Fruit fly (Drosophila melanogaster) whole organism, embryonic: ENCODE measurements around the gene KdelR.

ENCODE experiments used
- Ada2b ChIP-seq: fragments of 200-800 bp; sonication (Bioruptor generic); IDR thresholded peaks from 2 replicates; pipeline ENCODE4 v1.3.6; 2022; ENCODE audit warnings: missing biosample characterization, missing genetic modification characterization
- Aef1 ChIP-seq: fragments of 200-800 bp; sonication (Bioruptor generic); IDR thresholded peaks from 3 replicates; pipeline ENCODE4 v1.3.6; 2022; ENCODE audit warnings: missing biosample characterization, missing genetic modification characterization
- Bgb ChIP-seq: fragments of 200-800 bp; sonication (Bioruptor generic); IDR thresholded peaks from 2 replicates; pipeline ENCODE4 v1.3.6; 2022; ENCODE audit warnings: missing biosample characterization, missing genetic modification characterization; ENCODE audit not compliant: partially characterized antibody
- BtbVII ChIP-seq: fragments of 200-800 bp; sonication (Bioruptor generic); optimal IDR thresholded peaks from 3 replicates; lab custom pipeline; 2017; ENCODE audit warnings: missing biosample characterization, mild to moderate bottlenecking, missing genetic modification characterization
- CG1024 ChIP-seq: fragments of 200-800 bp; sonication (Bioruptor generic); IDR thresholded peaks from 2 replicates; pipeline ENCODE4 v1.3.6; 2022; ENCODE audit warnings: missing biosample characterization, missing genetic modification characterization
- CG11456 ChIP-seq: fragments of 200-800 bp; sonication (Bioruptor generic); IDR thresholded peaks from 3 replicates; pipeline ENCODE4 v1.3.6; 2022; ENCODE audit warnings: missing biosample characterization, missing genetic modification characterization
- CG11696 ChIP-seq: fragments of 200-800 bp; sonication (Bioruptor generic); IDR thresholded peaks from 2 replicates; pipeline ENCODE4 v1.3.6; 2022; ENCODE audit warnings: missing biosample characterization, missing genetic modification characterization
- CG12104 ChIP-seq: fragments of 200-800 bp; sonication (Bioruptor generic); optimal IDR thresholded peaks from 3 replicates; lab custom pipeline; 2016; ENCODE audit warnings: missing biosample characterization, missing genetic modification characterization
- CG12391 ChIP-seq: fragments of 200-800 bp; sonication (Bioruptor generic); optimal IDR thresholded peaks from 3 replicates; lab custom pipeline; 2018; ENCODE audit warnings: missing biosample characterization, mild to moderate bottlenecking, missing genetic modification characterization, moderate library complexity
- CG12659 ChIP-seq: fragments of 200-800 bp; sonication (Bioruptor generic); optimal IDR thresholded peaks from 3 replicates; lab custom pipeline; 2017; ENCODE audit warnings: mild to moderate bottlenecking, missing biosample characterization, missing genetic modification reagents, missing genetic modification characterization
- CG13775 ChIP-seq: fragments of 200-800 bp; sonication (Bioruptor generic); optimal IDR thresholded peaks from 3 replicates; lab custom pipeline; 2017; ENCODE audit warnings: missing biosample characterization, mild to moderate bottlenecking, missing genetic modification characterization
- CG14050 ChIP-seq: fragments of 200-800 bp; sonication (Bioruptor generic); IDR thresholded peaks from 3 replicates; pipeline ENCODE4 v1.3.6; 2022; ENCODE audit warnings: missing biosample characterization, missing genetic modification characterization
- CG15011 ChIP-seq: fragments of 200-800 bp; sonication (Bioruptor generic); optimal IDR thresholded peaks from 3 replicates; lab custom pipeline; 2018; ENCODE audit warnings: missing biosample characterization, mild to moderate bottlenecking, missing genetic modification characterization
- CG15479 ChIP-seq: fragments of 200-800 bp; sonication (Bioruptor generic); optimal IDR thresholded peaks from 3 replicates; lab custom pipeline; 2019; ENCODE audit warnings: missing biosample characterization, mild to moderate bottlenecking, missing genetic modification characterization, moderate library complexity
- CG15514 ChIP-seq: fragments of 200-800 bp; sonication (Bioruptor generic); optimal IDR thresholded peaks from 3 replicates; lab custom pipeline; 2017; ENCODE audit warnings: missing biosample characterization, missing genetic modification characterization, mild to moderate bottlenecking, moderate library complexity, missing genetic modification reagents
- CG17385 ChIP-seq: fragments of 200-800 bp; sonication (Bioruptor generic); optimal IDR thresholded peaks from 3 replicates; lab custom pipeline; 2018; ENCODE audit warnings: missing biosample characterization, mild to moderate bottlenecking, missing genetic modification characterization
- CG18764 ChIP-seq: fragments of 200-800 bp; sonication (Bioruptor generic); optimal IDR thresholded peaks from 3 replicates; lab custom pipeline; 2016; ENCODE audit warnings: missing biosample characterization, missing genetic modification characterization
- CG31441 ChIP-seq: fragments of 200-800 bp; sonication (Bioruptor generic); IDR thresholded peaks from 2 replicates; pipeline ENCODE4 v1.3.6; 2022; ENCODE audit warnings: missing biosample characterization, missing genetic modification characterization
- CG32767 ChIP-seq: fragments of 200-800 bp; sonication (Bioruptor generic); IDR thresholded peaks from 2 replicates; pipeline ENCODE4 v1.3.6; 2022; ENCODE audit warnings: missing biosample characterization, missing genetic modification characterization
- CG3726 ChIP-seq: fragments of 200-800 bp; sonication (Bioruptor generic); IDR thresholded peaks from 3 replicates; pipeline ENCODE4, ENCODE4 v1.3.6; 2022; ENCODE audit warnings: missing biosample characterization, missing genetic modification characterization
- CG6791 ChIP-seq: fragments of 200-800 bp; sonication (Bioruptor generic); IDR thresholded peaks from 3 replicates; pipeline ENCODE4 v1.3.6; 2022; ENCODE audit warnings: missing biosample characterization, missing genetic modification characterization; ENCODE audit not compliant: partially characterized antibody
- CG7839 ChIP-seq: fragments of 200-800 bp; sonication (Bioruptor generic); optimal IDR thresholded peaks from 3 replicates; lab custom pipeline; 2018; ENCODE audit warnings: missing biosample characterization, mild to moderate bottlenecking, missing genetic modification characterization, moderate library complexity
- CG9727 ChIP-seq: fragments of 200-800 bp; sonication (Bioruptor generic); optimal IDR thresholded peaks from 3 replicates; lab custom pipeline; 2017; ENCODE audit warnings: missing biosample characterization, mild to moderate bottlenecking, missing genetic modification characterization
- CG9932 ChIP-seq: fragments of 200-800 bp; sonication (Bioruptor generic); IDR thresholded peaks from 2 replicates; pipeline ENCODE4 v1.3.6; 2022; ENCODE audit warnings: missing biosample characterization, missing genetic modification characterization
- Chrac-16 ChIP-seq: fragments of 200-800 bp; sonication (Bioruptor generic); optimal IDR thresholded peaks from 3 replicates; lab custom pipeline; 2016; ENCODE audit warnings: missing biosample characterization, missing genetic modification characterization
- Dad ChIP-seq: fragments of 200-800 bp; sonication (Bioruptor generic); optimal IDR thresholded peaks from 3 replicates; lab custom pipeline; 2016; ENCODE audit warnings: missing biosample characterization, missing genetic modification characterization
- Eip74EF ChIP-seq, 2 experiments: fragments of 200-800 bp in 1 of 2; fragments of >200 bp in 1 of 2; sonication (Bioruptor generic) in 1 of 2; optimal IDR thresholded peaks; 2 replicates each; lab custom pipeline; 2017 to 2019; ENCODE audit warnings: missing biosample characterization in 2 of 2, missing genetic modification characterization in 2 of 2, mild to moderate bottlenecking in 1 of 2, moderate library complexity in 1 of 2
- Med ChIP-seq: fragments of 200-800 bp; sonication (Bioruptor generic); peaks from one replicate; lab custom pipeline; 2016; ENCODE audit warnings: missing biosample characterization, missing genetic modification characterization, mild to moderate bottlenecking, inconsistent platforms, moderate library complexity
- Mes4 ChIP-seq: fragments of 200-800 bp; sonication (Bioruptor generic); optimal IDR thresholded peaks from 2 replicates; lab custom pipeline; 2016; ENCODE audit warnings: missing biosample characterization, missing genetic modification characterization
- PHDP ChIP-seq: fragments of 200-800 bp; sonication (Bioruptor generic); optimal IDR thresholded peaks from 3 replicates; lab custom pipeline; 2018; ENCODE audit warnings: missing biosample characterization, mild to moderate bottlenecking, missing genetic modification characterization, moderate library complexity
- Sin3A ChIP-seq: fragments of >200 bp; optimal IDR thresholded peaks from 2 replicates; lab custom pipeline; 2018
- Usf ChIP-seq: fragments of 200-800 bp; sonication (Bioruptor generic); optimal IDR thresholded peaks from 2 replicates; lab custom pipeline; 2017; ENCODE audit warnings: missing genotype, missing biosample characterization, missing genetic modification characterization
- Xbp1 ChIP-seq: fragments of 200-800 bp; sonication (Bioruptor generic); optimal IDR thresholded peaks from 3 replicates; lab custom pipeline; 2016; ENCODE audit warnings: missing biosample characterization, mild to moderate bottlenecking, missing genetic modification characterization
- al ChIP-seq: fragments of 200-800 bp; sonication (Bioruptor generic); IDR thresholded peaks from 2 replicates; pipeline ENCODE4 v1.3.6; 2022; ENCODE audit warnings: missing biosample characterization, missing genetic modification characterization
- bab2 ChIP-seq: fragments of 200-800 bp; sonication (Bioruptor generic); optimal IDR thresholded peaks from 2 replicates; lab custom pipeline; 2016; ENCODE audit warnings: missing biosample characterization, missing genetic modification characterization
- bsh ChIP-seq, 2 experiments: fragments of 200-800 bp; sonication (Bioruptor generic); optimal IDR thresholded peaks; 2 replicates each; lab custom pipeline; 2017 to 2018; ENCODE audit warnings: mild to moderate bottlenecking in 2 of 2, missing biosample characterization in 2 of 2, missing genetic modification characterization in 2 of 2, moderate library complexity in 1 of 2
- chn ChIP-seq: fragments of 200-800 bp; sonication (Bioruptor generic); optimal IDR thresholded peaks from 2 replicates; lab custom pipeline; 2016; ENCODE audit warnings: missing biosample characterization, missing genetic modification characterization
- crol ChIP-seq: fragments of 200-800 bp; sonication (Bioruptor generic); IDR thresholded peaks from 2 replicates; pipeline ENCODE4 v1.3.6; 2022; ENCODE audit warnings: missing biosample characterization, missing genetic modification characterization
- dpn ChIP-seq, 2 experiments: fragments of 200-800 bp; sonication (Bioruptor generic); optimal IDR thresholded peaks; 3 replicates each; lab custom pipeline; 2016; ENCODE audit warnings: missing biosample characterization in 2 of 2, missing genetic modification characterization in 2 of 2
- hb ChIP-seq: fragments of 200-800 bp; sonication (Bioruptor generic); IDR thresholded peaks from 3 replicates; pipeline ENCODE4 v1.3.6; 2022; ENCODE audit warnings: missing biosample characterization, missing genetic modification characterization; ENCODE audit not compliant: partially characterized antibody
- ind ChIP-seq: fragments of 200-800 bp; sonication (Bioruptor generic); optimal IDR thresholded peaks from 3 replicates; lab custom pipeline; 2016; ENCODE audit warnings: missing biosample characterization, missing genetic modification characterization
- ken ChIP-seq: fragments of 200-800 bp; sonication (Bioruptor generic); IDR thresholded peaks from 3 replicates; pipeline ENCODE4 v1.3.6; 2022; ENCODE audit warnings: missing biosample characterization, missing genetic modification characterization
- knrl ChIP-seq: fragments of 200-800 bp; sonication (Bioruptor generic); IDR thresholded peaks from 3 replicates; pipeline ENCODE4 v1.3.6; 2022; ENCODE audit warnings: missing biosample characterization, missing genetic modification characterization; ENCODE audit not compliant: partially characterized antibody
- lola ChIP-seq, 3 experiments: fragments of >200 bp in 2 of 3; fragments of 200-800 bp in 1 of 3; sonication (Bioruptor generic) in 1 of 3; optimal IDR thresholded peaks; 2 replicates each; lab custom pipeline; 2017 to 2019; ENCODE audit warnings: missing biosample characterization in 3 of 3, missing genetic modification characterization in 3 of 3, mild to moderate bottlenecking in 1 of 3, moderate library complexity in 1 of 3
- run ChIP-seq: fragments of 200-800 bp; sonication (Bioruptor generic); optimal IDR thresholded peaks from 3 replicates; lab custom pipeline; 2018; ENCODE audit warnings: missing biosample characterization, mild to moderate bottlenecking, missing genetic modification characterization
- sens-2 ChIP-seq: fragments of 200-800 bp; sonication (Bioruptor generic); IDR thresholded peaks from 2 replicates; pipeline ENCODE4 v1.3.6; 2022; ENCODE audit warnings: missing biosample characterization, missing genetic modification characterization
- tgo ChIP-seq: fragments of 200-800 bp; sonication (Bioruptor generic); IDR thresholded peaks from 3 replicates; pipeline ENCODE4 v1.3.6; 2022; ENCODE audit warnings: missing biosample characterization, missing genetic modification characterization
- unc-4 ChIP-seq: fragments of 200-800 bp; sonication (Bioruptor generic); IDR thresholded peaks from 2 replicates; pipeline ENCODE4 v1.3.6; 2022; ENCODE audit warnings: missing biosample characterization, missing genetic modification characterization; ENCODE audit not compliant: partially characterized antibody
- wor ChIP-seq: fragments of 200-800 bp; sonication (Bioruptor generic); IDR thresholded peaks from 2 replicates; pipeline ENCODE4 v1.3.6; 2022; ENCODE audit warnings: missing biosample characterization, missing genetic modification characterization

The KdelR gene

dm6 chr2L:10428528-10428927, 1.8 kb downstream of the KdelR start, which contains the start of gene CG5188:
Gene CG5188 (plus strand): TSS chr2L:10428829.
- TF ChIP-seq run (tag; lab: Kevin White, UChicago): no peak
- TF ChIP-seq Ada2b: peak; percentile 62
- TF ChIP-seq CG11456 (GFP tag; lab: Robert Waterston, UW): no peak
- peak; percentile 16 for TF ChIP-seq CG9727
- peak in 1 of 2 experiments; percentile 29 for TF ChIP-seq Eip74EF (GFP tag; optimal IDR thresholded peaks at IDR 0.05; lab: Kevin White, UChicago)
- peak; percentile 45; the same call in 1 of the 3 replicates for TF ChIP-seq Aef1 (GFP tag; lab: Robert Waterston, UW)
- peak; percentile 43 for TF ChIP-seq CG18764 (GFP tag; lab: Kevin White, UChicago)
- no peak for TF ChIP-seq wor (GFP tag; lab: Robert Waterston, UW)
- peak; percentile 29 for TF ChIP-seq CG13775 (GFP tag; lab: Kevin White, UChicago)
- TF ChIP-seq Chrac-16 (GFP tag; lab: Kevin White, UChicago): peak; percentile 19
- TF ChIP-seq CG1024 (GFP tag; lab: Robert Waterston, UW): 0 out of 2 replicates have a peak, but pooled peaks have one; percentile 44
- TF ChIP-seq CG7839 (tag; lab: Kevin White, UChicago): peak; percentile 63
- TF ChIP-seq crol (GFP tag; lab: Robert Waterston, UW): no peak
- no peak for TF ChIP-seq CG32767 (GFP tag; lab: Robert Waterston, UW)
- TF ChIP-seq ind (GFP tag; lab: Kevin White, UChicago): peak; percentile 33
- no peak for TF ChIP-seq BtbVII (GFP tag; lab: Kevin White, UChicago)
- TF ChIP-seq CG6791 (GFP tag; lab: Robert Waterston, UW): 0 out of 3 replicates have a peak, but pooled peaks have one; percentile 45
- TF ChIP-seq CG15514: peak; percentile 44
- TF ChIP-seq Bgb (GFP tag; lab: Robert Waterston, UW): peak; percentile 16; the same call in 1 of the 2 replicates
- TF ChIP-seq CG17385 (GFP tag; lab: Kevin White, UChicago): peak; percentile 48
- TF ChIP-seq Dad: no peak
- no peak for TF ChIP-seq sens-2
- TF ChIP-seq PHDP: peak; percentile 63
- no peak for TF ChIP-seq CG15011 (GFP tag; lab: Kevin White, UChicago)
- peak; percentile 67 for TF ChIP-seq CG12391 (tag; lab: Kevin White, UChicago)
- TF ChIP-seq CG14050 (GFP tag; lab: Robert Waterston, UW): no peak
- TF ChIP-seq Xbp1: peak; percentile 57
- TF ChIP-seq Usf (GFP tag; lab: Kevin White, UChicago): no peak
- peak; percentile 65 for TF ChIP-seq Med (GFP tag; lab: Kevin White, UChicago)
- TF ChIP-seq CG31441 (GFP tag; lab: Robert Waterston, UW): peak; percentile 64
- no peak for TF ChIP-seq CG12104 (GFP tag; lab: Kevin White, UChicago)
- TF ChIP-seq bab2: no peak
- TF ChIP-seq ken (GFP tag; lab: Robert Waterston, UW): peak; percentile 27; the same call in 1 of the 3 replicates
- TF ChIP-seq dpn (GFP tag; optimal IDR thresholded peaks at IDR 0.05; lab: Kevin White, UChicago): peak; percentile 15 to 56
- TF ChIP-seq CG12659 (GFP tag; lab: Kevin White, UChicago): peak; percentile 50
- 0 out of 3 replicates have a peak, but pooled peaks have one; percentile 35 for TF ChIP-seq CG3726 (GFP tag; lab: Robert Waterston, UW)
- TF ChIP-seq hb: no peak
- peak in 1 of 3 experiments; percentile 37 for TF ChIP-seq lola (GFP tag; optimal IDR thresholded peaks at IDR 0.05; lab: Kevin White, UChicago)
- TF ChIP-seq al (GFP tag; lab: Robert Waterston, UW): 0 out of 2 replicates have a peak, but pooled peaks have one; percentile 31
- TF ChIP-seq knrl: peak; percentile 20; the same call in 1 of the 3 replicates
- TF ChIP-seq Sin3A (lab: Kevin White, UChicago): no peak
- peak; percentile 64; the same call in 1 of the 2 replicates for TF ChIP-seq CG11696 (GFP tag; lab: Robert Waterston, UW)
- TF ChIP-seq CG9932 (GFP tag; lab: Robert Waterston, UW): peak; percentile 62; the same call in 1 of the 2 replicates
- TF ChIP-seq CG15479 (GFP tag; lab: Kevin White, UChicago): no peak
- TF ChIP-seq Mes4 (GFP tag; lab: Kevin White, UChicago): no peak
- peak; percentile 17; the same call in 1 of the 3 replicates for TF ChIP-seq tgo (GFP tag; lab: Robert Waterston, UW)
- 0 out of 2 replicates have a peak, but pooled peaks have one; percentile 26 for TF ChIP-seq unc-4 (GFP tag; lab: Robert Waterston, UW)
- peak; percentile 17 for TF ChIP-seq chn (GFP tag; lab: Kevin White, UChicago)
- TF ChIP-seq bsh (GFP tag; optimal IDR thresholded peaks at IDR 0.05; lab: Kevin White, UChicago): peak in 1 of 2 experiments; percentile 48
